6 worm cellular contexts compared by ENCODE assay signal in genomic region chrX:2178410-2178944, ce11.
A peak's percentile ranks its signal among the peaks of the same experiment; 100 is the strongest.
TF ChIP-seq lines count a peak whose summit lies in the region.

No protein-coding gene starts in this region.

TF ChIP-seq in whole organism, L1 larva, 84 proteins besides CTCF, POLR2A, EP300 and RAD21 (continues in another document):
- no peak for TF ChIP-seq mef-2 (tag; optimal IDR thresholded peaks at IDR 0.05; lab: Kevin White, UChicago)
- no peak for TF ChIP-seq nhr-20 (tag; optimal IDR thresholded peaks at IDR 0.05; lab: Kevin White, UChicago)
- TF ChIP-seq lin-39 (tag; optimal IDR thresholded peaks at IDR 0.05; lab: Kevin White, UChicago): no peak
- TF ChIP-seq skn-1 (tag; optimal IDR thresholded peaks at IDR 0.05; lab: Kevin White, UChicago): peak; percentile 22
- peak; percentile 47 for TF ChIP-seq elt-2 (tag; optimal IDR thresholded peaks at IDR 0.05; lab: Kevin White, UChicago)
- no peak for TF ChIP-seq nhr-237 (tag; optimal IDR thresholded peaks at IDR 0.05; lab: Kevin White, UChicago)
- TF ChIP-seq C04F5.9 (tag; optimal IDR thresholded peaks at IDR 0.05; lab: Kevin White, UChicago): no peak
- TF ChIP-seq unc-62 (GFP tag; optimal IDR thresholded peaks at IDR 0.05; lab: Kevin White, UChicago): no peak
- TF ChIP-seq fkh-8 (tag; optimal IDR thresholded peaks at IDR 0.05; lab: Kevin White, UChicago): no peak
- no peak for TF ChIP-seq mep-1 (tag; optimal IDR thresholded peaks at IDR 0.05; lab: Kevin White, UChicago)
- TF ChIP-seq unc-86 (tag; optimal IDR thresholded peaks at IDR 0.05; lab: Kevin White, UChicago): no peak
- TF ChIP-seq nhr-85 (tag; lab: Kevin White, UChicago): peak; percentile 73
- TF ChIP-seq grh-1 (GFP tag; IDR thresholded peaks at IDR 0.05; lab: Robert Waterston, UW): no peak
- TF ChIP-seq sox-4 (tag; optimal IDR thresholded peaks at IDR 0.05; lab: Kevin White, UChicago): no peak
- no peak for TF ChIP-seq sup-37 (GFP tag; optimal IDR thresholded peaks at IDR 0.05; lab: Kevin White, UChicago)
- TF ChIP-seq lin-15B (tag; optimal IDR thresholded peaks at IDR 0.05; lab: Kevin White, UChicago): no peak

TF ChIP-seq in whole organism, L2 larva, 48 proteins besides CTCF, POLR2A, EP300 and RAD21:
- TF ChIP-seq Y55F3AM.14 (GFP tag; optimal IDR thresholded peaks at IDR 0.05; lab: Kevin White, UChicago) (no peak), sma-9 (GFP tag; optimal IDR thresholded peaks at IDR 0.05; lab: Kevin White, UChicago) (peak; percentile 10), sma-9 (tag; optimal IDR thresholded peaks at IDR 0.05; lab: Kevin White, UChicago) (no peak), fos-1 (tag; optimal IDR thresholded peaks at IDR 0.05; lab: Kevin White, UChicago) (peak; percentile 64), gmeb-1 (tag; optimal IDR thresholded peaks at IDR 0.05; lab: Kevin White, UChicago) (no peak)

TF ChIP-seq in whole organism, L3 larva, 47 proteins besides CTCF, POLR2A, EP300 and RAD21:
- TF ChIP-seq ZK546.5 (tag; optimal IDR thresholded peaks at IDR 0.05; lab: Kevin White, UChicago): no peak
- TF ChIP-seq nhr-23 (tag; optimal IDR thresholded peaks at IDR 0.05; lab: Kevin White, UChicago): peak; percentile 26
- peak; percentile 14 for TF ChIP-seq pqm-1 (tag; optimal IDR thresholded peaks at IDR 0.05; lab: Kevin White, UChicago)
- TF ChIP-seq jun-1 (tag; optimal IDR thresholded peaks at IDR 0.05; lab: Kevin White, UChicago): no peak
- peak; percentile 63 for TF ChIP-seq elt-2 (tag; optimal IDR thresholded peaks at IDR 0.05; lab: Kevin White, UChicago)
- TF ChIP-seq elt-3 (tag; optimal IDR thresholded peaks at IDR 0.05; lab: Kevin White, UChicago): peak in 1 of 3 experiments; percentile 57

TF ChIP-seq in whole organism, L4 larva, 104 proteins besides CTCF, POLR2A, EP300 and RAD21:
- TF ChIP-seq sdz-12 (GFP tag; optimal IDR thresholded peaks at IDR 0.05; lab: Kevin White, UChicago) (no peak), hlh-30 (tag; optimal IDR thresholded peaks at IDR 0.05; lab: Kevin White, UChicago; ENCODE audit: insufficient read depth) (peak; percentile 10), tag-97 (GFP tag; IDR thresholded peaks at IDR 0.05; lab: Robert Waterston, UW) (no peak), dmd-6 (GFP tag; IDR thresholded peaks at IDR 0.05; lab: Robert Waterston, UW) (peak; percentile 37), pqm-1 (tag; optimal IDR thresholded peaks at IDR 0.05; lab: Kevin White, UChicago) (peak; percentile 32), dve-1 (tag; optimal IDR thresholded peaks at IDR 0.05; lab: Kevin White, UChicago; ENCODE audit: insufficient read depth) (peak; percentile 62), daf-16 (GFP tag; optimal IDR thresholded peaks at IDR 0.05; lab: Kevin White, UChicago) (no peak), daf-16 (tag; optimal IDR thresholded peaks at IDR 0.05; lab: Kevin White, UChicago) (peak; percentile 15), hlh-11 (tag; optimal IDR thresholded peaks at IDR 0.05; lab: Kevin White, UChicago) (peak; percentile 28), ceh-82 (tag; optimal IDR thresholded peaks at IDR 0.05; lab: Kevin White, UChicago) (no peak), tra-1 (GFP tag; IDR thresholded peaks at IDR 0.05; lab: Robert Waterston, UW) (0 out of 2 replicates have a peak, but pooled peaks have one; percentile 15), mdl-1 (tag; optimal IDR thresholded peaks at IDR 0.05; lab: Kevin White, UChicago) (peak in 1 of 2 experiments; percentile 28), nhr-28 (tag; optimal IDR thresholded peaks at IDR 0.05; lab: Kevin White, UChicago) (peak; percentile 43)

TF ChIP-seq in whole organism, late embryonic, 69 proteins besides CTCF, POLR2A, EP300 and RAD21:
- TF ChIP-seq pat-9 (tag; optimal IDR thresholded peaks at IDR 0.05; lab: Kevin White, UChicago) (no peak), elt-2 (tag; optimal IDR thresholded peaks at IDR 0.05; lab: Kevin White, UChicago) (peak; percentile 51), ceh-14 (tag; optimal IDR thresholded peaks at IDR 0.05; lab: Kevin White, UChicago) (no peak), tbx-7 (tag; optimal IDR thresholded peaks at IDR 0.05; lab: Kevin White, UChicago) (no peak), nhr-11 (tag; optimal IDR thresholded peaks at IDR 0.05; lab: Kevin White, UChicago) (no peak)

TF ChIP-seq in whole organism, young adult, 124 proteins besides CTCF, POLR2A, EP300 and RAD21:
- no peak for TF ChIP-seq hlh-26 (GFP tag; conservative IDR thresholded peaks at IDR 0.05; lab: Robert Waterston, UW)
- TF ChIP-seq nhr-80 (tag; optimal IDR thresholded peaks at IDR 0.05; lab: Kevin White, UChicago): peak; percentile 57
TF ChIP-seq in whole organism, young adult: peak in this region for 1.
